Fruit fly (Drosophila melanogaster) whole organism, prepupa: ENCODE data around the gene Or85a.

Experiments
- CG10669 ChIP-seq: fragments of 200-800 bp; sonication (Bioruptor generic); optimal IDR thresholded peaks from 3 replicates; lab custom pipeline; 2018; ENCODE audit warnings: missing biosample characterization, mild to moderate bottlenecking, missing genetic modification characterization, moderate library complexity
- CG11762 ChIP-seq: fragments of 200-800 bp; sonication (Bioruptor generic); optimal IDR thresholded peaks from 3 replicates; lab custom pipeline; 2016; ENCODE audit warnings: missing biosample characterization, missing genetic modification characterization; ENCODE audit not compliant: insufficient read depth
- CG15336 ChIP-seq: fragments of 200-800 bp; sonication (Bioruptor generic); IDR thresholded peaks from 2 replicates; pipeline ENCODE4 v1.3.6; 2022; ENCODE audit warnings: missing biosample characterization, missing genetic modification characterization
- CG1621 ChIP-seq: fragments of 200-800 bp; sonication (Bioruptor generic); optimal IDR thresholded peaks from 3 replicates; lab custom pipeline; 2018; ENCODE audit warnings: missing biosample characterization, mild to moderate bottlenecking, missing genetic modification characterization
- CG31627 ChIP-seq: fragments of 200-800 bp; sonication (Bioruptor generic); optimal IDR thresholded peaks from 3 replicates; lab custom pipeline; 2016; ENCODE audit warnings: missing biosample characterization, missing genetic modification characterization
- CG4318 ChIP-seq: fragments of 200-800 bp; sonication (Bioruptor generic); optimal IDR thresholded peaks from 3 replicates; lab custom pipeline; 2017; ENCODE audit warnings: missing biosample characterization, mild to moderate bottlenecking, missing genetic modification characterization
- CG6163 ChIP-seq: fragments of 200-800 bp; sonication (Bioruptor generic); IDR thresholded peaks from 3 replicates; pipeline ENCODE4 v1.3.6; 2022; ENCODE audit warnings: missing biosample characterization, missing genetic modification characterization
- CG8119 ChIP-seq: fragments of 200-800 bp; sonication (Bioruptor generic); IDR thresholded peaks from 3 replicates; pipeline ENCODE4 v1.3.6; 2022; ENCODE audit warnings: missing biosample characterization, missing genetic modification characterization
- Eip78C ChIP-seq: fragments of 200-800 bp; sonication (Bioruptor generic); peaks from one replicate; lab custom pipeline; 2016; ENCODE audit warnings: missing biosample characterization, missing genetic modification characterization
- Ets21C ChIP-seq: fragments of 200-800 bp; sonication (Bioruptor generic); optimal IDR thresholded peaks from 3 replicates; lab custom pipeline; 2016; ENCODE audit warnings: missing biosample characterization, missing genetic modification characterization
- Ets96B ChIP-seq: fragments of 200-800 bp; optimal IDR thresholded peaks from 2 replicates; lab custom pipeline; 2019; ENCODE audit warnings: missing biosample characterization, mild to moderate bottlenecking, missing genetic modification characterization, moderate library complexity
- Gug ChIP-seq: fragments of 200-800 bp; sonication (Bioruptor generic); IDR thresholded peaks from 2 replicates; pipeline ENCODE4 v1.3.6; 2022; ENCODE audit warnings: missing biosample characterization, missing genetic modification characterization
- Hr39 ChIP-seq: fragments of 200-800 bp; sonication (Bioruptor generic); optimal IDR thresholded peaks from 2 replicates; lab custom pipeline; 2016; ENCODE audit warnings: missing biosample characterization, missing genetic modification characterization
- Hr4 ChIP-seq: fragments of 200-800 bp; sonication (Bioruptor generic); optimal IDR thresholded peaks from 3 replicates; lab custom pipeline; 2016; ENCODE audit warnings: missing biosample characterization, missing genetic modification characterization
- OdsH ChIP-seq: fragments of 200-800 bp; sonication (Bioruptor generic); optimal IDR thresholded peaks from 3 replicates; lab custom pipeline; 2016; ENCODE audit warnings: missing biosample characterization, missing genetic modification characterization
- Smox ChIP-seq: fragments of 200-800 bp; sonication (Bioruptor generic); optimal IDR thresholded peaks from 3 replicates; lab custom pipeline; 2016; ENCODE audit warnings: missing biosample characterization, missing genetic modification characterization
- Sox14 ChIP-seq: fragments of 200-800 bp; sonication (Bioruptor generic); optimal IDR thresholded peaks from 3 replicates; lab custom pipeline; 2016; ENCODE audit warnings: missing biosample characterization, missing genetic modification characterization
- Sox15 ChIP-seq: fragments of 200-800 bp; sonication (Bioruptor generic); optimal IDR thresholded peaks from 3 replicates; lab custom pipeline; 2016; ENCODE audit warnings: missing biosample characterization, missing genetic modification characterization
- achi ChIP-seq: fragments of 200-800 bp; sonication (Bioruptor generic); optimal IDR thresholded peaks from 3 replicates; lab custom pipeline; 2016; ENCODE audit warnings: missing biosample characterization, missing genetic modification characterization
- acj6 ChIP-seq: fragments of 200-800 bp; sonication (Bioruptor generic); optimal IDR thresholded peaks from 3 replicates; lab custom pipeline; 2016; ENCODE audit warnings: missing biosample characterization, missing genetic modification characterization
- dsx ChIP-seq: fragments of 200-800 bp; optimal IDR thresholded peaks from 3 replicates; lab custom pipeline; 2019; ENCODE audit warnings: missing biosample characterization, mild to moderate bottlenecking, missing genetic modification characterization, moderate library complexity; ENCODE audit not compliant: poor library complexity, severe bottlenecking
- eg ChIP-seq: fragments of 200-800 bp; sonication (Bioruptor generic); IDR thresholded peaks from 3 replicates; pipeline ENCODE4 v1.3.6; 2022; ENCODE audit warnings: missing biosample characterization, missing genetic modification characterization
- esn ChIP-seq: fragments of 200-800 bp; sonication (Bioruptor generic); optimal IDR thresholded peaks from 2 replicates; lab custom pipeline; 2016; ENCODE audit warnings: missing biosample characterization, mild to moderate bottlenecking, missing genetic modification characterization, moderate library complexity
- fkh ChIP-seq: fragments of 200-800 bp; sonication (Bioruptor generic); optimal IDR thresholded peaks from 3 replicates; lab custom pipeline; 2017; ENCODE audit warnings: missing biosample characterization, mild to moderate bottlenecking, missing genetic modification characterization, moderate library complexity
- net ChIP-seq: fragments of 200-800 bp; sonication (Bioruptor generic); optimal IDR thresholded peaks from 3 replicates; lab custom pipeline; 2016; ENCODE audit warnings: missing biosample characterization, missing genetic modification characterization
- pdm3 ChIP-seq: fragments of 200-800 bp; sonication (Bioruptor generic); optimal IDR thresholded peaks from 3 replicates; lab custom pipeline; 2016; ENCODE audit warnings: missing biosample characterization, missing genetic modification characterization
- spab ChIP-seq: fragments of 200-800 bp; sonication (Bioruptor generic); optimal IDR thresholded peaks from 2 replicates; lab custom pipeline; 2017; ENCODE audit warnings: missing biosample characterization, mild to moderate bottlenecking, missing genetic modification characterization, missing genetic modification reagents
- ss ChIP-seq, 2 experiments: fragments of 200-800 bp; sonication (Bioruptor generic); optimal IDR thresholded peaks; 2 replicates in 1 of 2; 3 replicates in 1 of 2; lab custom pipeline; 2017 to 2018; ENCODE audit warnings: mild to moderate bottlenecking in 2 of 2, missing biosample characterization in 2 of 2, missing genetic modification characterization in 2 of 2, moderate library complexity in 1 of 2
- svp ChIP-seq: fragments of 200-800 bp; sonication (Bioruptor generic); peaks from one replicate; lab custom pipeline; 2016; ENCODE audit warnings: missing biosample characterization, missing genetic modification characterization

Or85a gene

dm6 chr3R:8317709-8318335, 3.7 kb upstream of the Or85a start:
- peak; percentile 54; the same call in 2 of the 3 replicates for TF ChIP-seq CG6163 (GFP tag; lab: Robert Waterston, UW)
- peak; percentile 20 for TF ChIP-seq net (GFP tag; lab: Kevin White, UChicago)
- TF ChIP-seq Sox15 (GFP tag; lab: Kevin White, UChicago), result no peak
- TF ChIP-seq CG8119 (GFP tag; lab: Robert Waterston, UW), result peak; percentile 66; the same call in 2 of the 3 replicates
- TF ChIP-seq Hr4 (GFP tag; lab: Kevin White, UChicago), result peak; percentile 51
- no peak for TF ChIP-seq CG4318 (GFP tag; lab: Kevin White, UChicago)
- TF ChIP-seq eg (GFP tag; lab: Robert Waterston, UW), result peak; percentile 71
- peak; percentile 47 for TF ChIP-seq fkh (GFP tag; lab: Kevin White, UChicago)
- TF ChIP-seq CG15336 (GFP tag; lab: Robert Waterston, UW), result peak; percentile 76
- TF ChIP-seq Sox14 (GFP tag; lab: Kevin White, UChicago), result no peak

dm6 chr3R:8324016-8324415, 2.5 kb downstream of the Or85a start, which contains the start of gene CG7443:
TSS of gene CG7443 (plus strand) at chr3R:8324316.
- no peak for TF ChIP-seq CG11762
- TF ChIP-seq dsx (GFP tag; lab: Kevin White, UChicago), result no peak
- TF ChIP-seq CG1621, result no peak
- TF ChIP-seq OdsH (GFP tag; lab: Kevin White, UChicago), result no peak
- no peak for TF ChIP-seq Ets21C (GFP tag; lab: Kevin White, UChicago)
- no peak for TF ChIP-seq Eip78C (GFP tag; lab: Kevin White, UChicago)
- TF ChIP-seq spab (GFP tag; lab: Kevin White, UChicago), result no peak
- TF ChIP-seq Hr39 (GFP tag; lab: Kevin White, UChicago), result no peak
- no peak for TF ChIP-seq fkh (GFP tag; lab: Kevin White, UChicago)
- no peak for TF ChIP-seq CG10669 (GFP tag; lab: Kevin White, UChicago)
- no peak for TF ChIP-seq Ets96B
- no peak for TF ChIP-seq Hr4 (GFP tag; lab: Kevin White, UChicago)
- TF ChIP-seq CG8119 (GFP tag; lab: Robert Waterston, UW), result no peak
- no peak for TF ChIP-seq eg (GFP tag; lab: Robert Waterston, UW)
- no peak for TF ChIP-seq Gug (GFP tag; lab: Robert Waterston, UW)
- no peak for TF ChIP-seq acj6 (GFP tag; lab: Kevin White, UChicago)
- no peak for TF ChIP-seq Smox
- no peak for TF ChIP-seq ss (GFP tag; optimal IDR thresholded peaks at IDR 0.05; lab: Kevin White, UChicago)

dm6 chr3R:8326884-8327283, 5.3 kb downstream of the Or85a start:
- TF ChIP-seq spab (GFP tag; lab: Kevin White, UChicago) (no peak), pdm3 (GFP tag; lab: Kevin White, UChicago) (no peak), fkh (GFP tag; lab: Kevin White, UChicago) (peak; percentile 33), CG1621 (no peak), net (GFP tag; lab: Kevin White, UChicago) (no peak), CG4318 (GFP tag; lab: Kevin White, UChicago) (no peak), CG6163 (GFP tag; lab: Robert Waterston, UW) (no peak), achi (GFP tag; lab: Kevin White, UChicago) (no peak), esn (no peak)
- TF ChIP-seq, all 60 proteins: peak for 1

DNA sequence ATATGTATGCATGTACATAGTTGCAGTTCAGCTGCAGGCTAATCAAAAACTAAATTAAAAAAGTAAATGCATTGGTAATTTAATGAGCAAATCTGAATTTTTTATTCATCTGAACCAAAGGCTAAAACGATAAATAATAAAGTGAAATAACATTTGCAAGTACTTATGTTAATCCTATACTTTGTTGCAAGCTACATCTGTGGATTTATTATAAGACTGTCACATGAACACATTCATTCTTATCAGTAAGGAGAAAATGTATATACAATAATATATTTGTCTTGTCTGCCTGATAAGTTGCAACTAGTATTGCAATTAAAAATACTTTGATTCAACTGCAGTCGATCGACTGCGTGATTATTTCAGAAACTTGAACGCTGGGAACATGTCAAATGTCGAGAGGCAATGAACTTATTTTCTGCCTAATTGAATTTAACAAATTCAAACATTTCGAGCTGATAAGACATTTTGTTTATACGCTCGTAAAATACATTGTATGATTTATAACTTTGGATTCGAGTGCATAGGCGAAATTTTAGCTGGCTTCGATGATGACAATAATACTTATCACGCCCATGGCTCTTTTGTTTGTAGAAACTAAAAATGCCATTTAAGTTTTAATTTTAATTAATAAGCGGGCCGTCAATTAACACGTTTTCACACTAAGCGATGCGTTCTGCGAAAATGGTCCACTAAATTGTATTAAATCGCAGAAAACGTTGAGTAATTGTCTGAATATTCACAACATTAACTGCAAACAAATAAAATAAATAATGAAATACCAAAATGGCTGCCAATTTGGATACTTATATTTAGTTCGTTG, 6.6 kb downstream of the Or85a start:
- no peak for TF ChIP-seq eg (GFP tag; lab: Robert Waterston, UW)
- TF ChIP-seq svp (GFP tag; lab: Kevin White, UChicago), result peak; percentile 62
- no peak for TF ChIP-seq Hr39 (GFP tag; lab: Kevin White, UChicago)
- peak; percentile 93 for TF ChIP-seq dsx (GFP tag; lab: Kevin White, UChicago)
- no peak for TF ChIP-seq Ets21C (GFP tag; lab: Kevin White, UChicago)

DNA sequence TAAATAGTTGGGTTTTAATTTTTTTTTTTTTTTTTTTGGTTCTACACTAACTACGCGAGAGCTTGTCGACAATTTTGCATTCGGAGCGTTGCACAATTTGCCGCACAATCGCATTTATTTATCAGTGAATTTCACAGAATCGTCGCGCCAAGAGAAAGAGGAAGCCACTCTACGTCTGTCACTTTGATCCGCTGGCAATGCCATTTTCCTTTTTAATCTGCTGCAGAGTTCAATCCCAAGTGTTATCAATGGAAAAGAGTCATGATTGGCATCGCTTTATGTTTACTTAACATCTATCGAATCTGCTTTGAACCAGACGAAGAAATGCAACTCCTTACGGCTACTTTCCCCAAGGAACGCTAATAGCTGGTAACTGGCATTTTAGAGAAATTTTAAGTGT, 8.1 kb downstream of the Or85a start:
- no peak for TF ChIP-seq CG31627
- no peak for TF ChIP-seq CG6163 (GFP tag; lab: Robert Waterston, UW)
- peak; percentile 99 for TF ChIP-seq svp (GFP tag; lab: Kevin White, UChicago)
- TF ChIP-seq CG11762, result no peak
- TF ChIP-seq dsx (GFP tag; lab: Kevin White, UChicago), result peak; percentile 54
